Fruit fly (Drosophila melanogaster) whole organism, embryonic: ENCODE results near the gene CG4066.

Experiments used
- Asciz ChIP-seq: fragments of 200-800 bp; sonication (Bioruptor generic); optimal IDR thresholded peaks from 2 replicates; lab custom pipeline; 2017; ENCODE audit warnings: missing biosample characterization, mild to moderate bottlenecking, missing genetic modification characterization, missing genetic modification reagents
- CG10274 ChIP-seq: fragments of 200-800 bp; sonication (Bioruptor generic); optimal IDR thresholded peaks from 3 replicates; lab custom pipeline; 2017; ENCODE audit warnings: missing biosample characterization, mild to moderate bottlenecking, missing genetic modification characterization
- CG10321 ChIP-seq: fragments of 200-800 bp; sonication (Bioruptor generic); IDR thresholded peaks from 2 replicates; pipeline ENCODE4 v1.3.6; 2022; ENCODE audit warnings: missing biosample characterization, missing genetic modification characterization
- CG12071 ChIP-seq: fragments of 200-800 bp; sonication (Bioruptor generic); optimal IDR thresholded peaks from 3 replicates; lab custom pipeline; 2018; ENCODE audit warnings: missing biosample characterization, mild to moderate bottlenecking, missing genetic modification characterization
- CG13894 ChIP-seq: fragments of 200-800 bp; sonication (Bioruptor generic); optimal IDR thresholded peaks from 3 replicates; lab custom pipeline; 2018; ENCODE audit warnings: missing biosample characterization, mild to moderate bottlenecking, missing genetic modification characterization, moderate library complexity
- CG14441 ChIP-seq: fragments of 200-800 bp; sonication (Bioruptor generic); IDR thresholded peaks from 2 replicates; pipeline ENCODE4 v1.3.6; 2022; ENCODE audit warnings: missing biosample characterization, missing genetic modification characterization
- CG14667 ChIP-seq: fragments of 200-800 bp; sonication (Bioruptor generic); IDR thresholded peaks from 2 replicates; pipeline ENCODE4 v1.3.6; 2022; ENCODE audit warnings: missing biosample characterization, missing genetic modification characterization
- CG14860 ChIP-seq: fragments of 200-800 bp; sonication (Bioruptor generic); IDR thresholded peaks from 3 replicates; pipeline ENCODE4 v1.3.6; 2022; ENCODE audit warnings: missing biosample characterization, missing genetic modification characterization; ENCODE audit not compliant: partially characterized antibody
- CG15479 ChIP-seq: fragments of 200-800 bp; sonication (Bioruptor generic); optimal IDR thresholded peaks from 3 replicates; lab custom pipeline; 2019; ENCODE audit warnings: missing biosample characterization, mild to moderate bottlenecking, missing genetic modification characterization, moderate library complexity
- CG1602 ChIP-seq: fragments of 200-800 bp; sonication (Bioruptor generic); optimal IDR thresholded peaks from 3 replicates; lab custom pipeline; 2016; ENCODE audit warnings: missing biosample characterization, missing genetic modification characterization
- CG16813 ChIP-seq: fragments of 200-800 bp; sonication (Bioruptor generic); IDR thresholded peaks from 3 replicates; pipeline ENCODE4 v1.3.6; 2022; ENCODE audit warnings: missing biosample characterization, missing genetic modification characterization; ENCODE audit not compliant: partially characterized antibody
- CG16863 ChIP-seq: fragments of 200-800 bp; sonication (Bioruptor generic); optimal IDR thresholded peaks from 3 replicates; lab custom pipeline; 2016; ENCODE audit warnings: missing biosample characterization, missing genetic modification characterization
- CG18764 ChIP-seq: fragments of 200-800 bp; sonication (Bioruptor generic); optimal IDR thresholded peaks from 3 replicates; lab custom pipeline; 2016; ENCODE audit warnings: missing biosample characterization, missing genetic modification characterization
- CG32532 ChIP-seq: fragments of 200-800 bp; sonication (Bioruptor generic); IDR thresholded peaks from 2 replicates; pipeline ENCODE4 v1.3.6; 2022; ENCODE audit warnings: missing biosample characterization, missing genetic modification characterization
- CG34376 ChIP-seq: fragments of 200-800 bp; sonication (Bioruptor generic); optimal IDR thresholded peaks from 2 replicates; lab custom pipeline; 2018; ENCODE audit warnings: missing biosample characterization, mild to moderate bottlenecking, missing genetic modification characterization
- CG3847 ChIP-seq: fragments of 200-800 bp; sonication (Bioruptor generic); IDR thresholded peaks from 2 replicates; pipeline ENCODE4 v1.3.6; 2022; ENCODE audit warnings: missing biosample characterization, missing genetic modification characterization
- CG6272 ChIP-seq: fragments of 200-800 bp; sonication (Bioruptor generic); IDR thresholded peaks from 2 replicates; pipeline ENCODE4 v1.3.6; 2022; ENCODE audit warnings: missing biosample characterization, missing genetic modification characterization
- CG6689 ChIP-seq: fragments of 200-800 bp; sonication (Bioruptor generic); IDR thresholded peaks from 2 replicates; pipeline ENCODE4 v1.3.6; 2022; ENCODE audit warnings: missing biosample characterization, missing genetic modification characterization
- CG7556 ChIP-seq: fragments of 200-800 bp; sonication (Bioruptor generic); optimal IDR thresholded peaks from 2 replicates; lab custom pipeline; 2017; ENCODE audit warnings: missing biosample characterization, mild to moderate bottlenecking, missing genetic modification characterization
- CG8089 ChIP-seq: fragments of 200-800 bp; sonication (Bioruptor generic); optimal IDR thresholded peaks from 3 replicates; lab custom pipeline; 2016; ENCODE audit warnings: missing biosample characterization, missing genetic modification characterization
- CG9932 ChIP-seq: fragments of 200-800 bp; sonication (Bioruptor generic); IDR thresholded peaks from 2 replicates; pipeline ENCODE4 v1.3.6; 2022; ENCODE audit warnings: missing biosample characterization, missing genetic modification characterization
- Camta ChIP-seq: fragments of 200-800 bp; sonication (Bioruptor generic); optimal IDR thresholded peaks from 2 replicates; lab custom pipeline; 2016; ENCODE audit warnings: missing biosample characterization, missing genetic modification characterization
- D ChIP-seq, 2 experiments: fragments of 200-800 bp in 1 of 2; fragments of >200 bp in 1 of 2; sonication (Bioruptor generic) in 1 of 2; optimal IDR thresholded peaks; 2 replicates in 1 of 2; 3 replicates in 1 of 2; lab custom pipeline; 2017; ENCODE audit warnings: mild to moderate bottlenecking in 1 of 2, missing biosample characterization in 1 of 2, missing genetic modification characterization in 1 of 2, missing genetic modification reagents in 1 of 2
- Dad ChIP-seq: fragments of 200-800 bp; sonication (Bioruptor generic); optimal IDR thresholded peaks from 3 replicates; lab custom pipeline; 2016; ENCODE audit warnings: missing biosample characterization, missing genetic modification characterization
- Dll ChIP-seq: fragments of 200-800 bp; sonication (Bioruptor generic); IDR thresholded peaks from 4 replicates; pipeline ENCODE4 v1.3.6; 2022; ENCODE audit warnings: missing biosample characterization, missing genetic modification characterization; ENCODE audit not compliant: partially characterized antibody
- Hey ChIP-seq: fragments of 200-800 bp; sonication (Bioruptor generic); optimal IDR thresholded peaks from 3 replicates; lab custom pipeline; 2018; ENCODE audit warnings: missing biosample characterization, mild to moderate bottlenecking, missing genetic modification characterization
- Hr51 ChIP-seq, 2 experiments: fragments of 200-800 bp; sonication (Bioruptor generic); optimal IDR thresholded peaks; 2 replicates in 1 of 2; 3 replicates in 1 of 2; lab custom pipeline; 2016 to 2018; ENCODE audit warnings: missing biosample characterization in 2 of 2, missing genetic modification characterization in 2 of 2, mild to moderate bottlenecking in 1 of 2, moderate library complexity in 1 of 2
- Hr78 ChIP-seq, 2 experiments: fragments of 200-800 bp in 1 of 2; fragments of >200 bp in 1 of 2; sonication (Bioruptor generic) in 1 of 2; optimal IDR thresholded peaks; 2 replicates each; lab custom pipeline; 2017 to 2019; ENCODE audit warnings: missing biosample characterization in 2 of 2, missing genetic modification characterization in 2 of 2, mild to moderate bottlenecking in 1 of 2, moderate library complexity in 1 of 2
- Lim3 ChIP-seq: fragments of 200-800 bp; sonication (Bioruptor generic); IDR thresholded peaks from 2 replicates; pipeline ENCODE4 v1.3.6; 2022; ENCODE audit warnings: missing biosample characterization, missing genetic modification characterization
- Scr ChIP-seq: fragments of 200-800 bp; sonication (Bioruptor generic); IDR thresholded peaks from 2 replicates; pipeline ENCODE4 v1.3.6; 2022; ENCODE audit warnings: missing biosample characterization, missing genetic modification characterization; ENCODE audit not compliant: partially characterized antibody
- Six4 ChIP-seq: fragments of 200-800 bp; sonication (Bioruptor generic); optimal IDR thresholded peaks from 2 replicates; lab custom pipeline; 2016; ENCODE audit warnings: missing biosample characterization, missing genetic modification characterization
- Sox102F ChIP-seq: fragments of 200-800 bp; sonication (Bioruptor generic); optimal IDR thresholded peaks from 2 replicates; lab custom pipeline; 2018; ENCODE audit warnings: missing biosample characterization, mild to moderate bottlenecking, missing genetic modification characterization, moderate library complexity
- YL-1 ChIP-seq: fragments of 200-800 bp; sonication (Bioruptor generic); optimal IDR thresholded peaks from 3 replicates; lab custom pipeline; 2017; ENCODE audit warnings: missing biosample characterization, mild to moderate bottlenecking, missing genetic modification characterization
- ato ChIP-seq: fragments of 200-800 bp; sonication (Bioruptor generic); IDR thresholded peaks from 2 replicates; pipeline ENCODE4 v1.3.6; 2022; ENCODE audit warnings: missing biosample characterization, missing genetic modification characterization; ENCODE audit not compliant: partially characterized antibody
- caup ChIP-seq: fragments of 200-800 bp; sonication (Bioruptor generic); optimal IDR thresholded peaks from 3 replicates; lab custom pipeline; 2017; ENCODE audit warnings: missing biosample characterization, mild to moderate bottlenecking, missing genetic modification characterization, moderate library complexity; ENCODE audit not compliant: severe bottlenecking
- chm ChIP-seq: fragments of 200-800 bp; sonication (Bioruptor generic); IDR thresholded peaks from 2 replicates; pipeline ENCODE4 v1.3.6; 2022; ENCODE audit warnings: missing biosample characterization, missing genetic modification characterization
- eyg ChIP-seq: fragments of 200-800 bp; sonication (Bioruptor generic); optimal IDR thresholded peaks from 3 replicates; lab custom pipeline; 2016; ENCODE audit warnings: missing biosample characterization, missing genetic modification characterization
- fd102C ChIP-seq: fragments of 200-800 bp; sonication (Bioruptor generic); optimal IDR thresholded peaks from 2 replicates; lab custom pipeline; 2018; ENCODE audit warnings: missing biosample characterization, mild to moderate bottlenecking, missing genetic modification characterization, moderate library complexity
- ftz-f1 ChIP-seq: fragments of 200-800 bp; sonication (Bioruptor generic); optimal IDR thresholded peaks from 2 replicates; lab custom pipeline; 2016; ENCODE audit warnings: missing biosample characterization, missing genetic modification characterization
- gcm ChIP-seq: fragments of 200-800 bp; sonication (Bioruptor generic); optimal IDR thresholded peaks from 2 replicates; lab custom pipeline; 2019; ENCODE audit warnings: missing biosample characterization, mild to moderate bottlenecking, missing genetic modification characterization, moderate library complexity
- gro ChIP-seq: fragments of 200-800 bp; sonication (Bioruptor generic); optimal IDR thresholded peaks from 2 replicates; lab custom pipeline; 2016; ENCODE audit warnings: missing biosample characterization, missing genetic modification characterization
- hkb ChIP-seq, 2 experiments: fragments of 200-800 bp in 1 of 2; fragments of >200 bp in 1 of 2; sonication (Bioruptor generic) in 1 of 2; IDR thresholded peaks in 1 of 2; optimal IDR thresholded peaks in 1 of 2; 2 replicates each; pipeline versions ENCODE4 v1.3.6 to Lab custom; 2017 to 2022; ENCODE audit warnings: missing biosample characterization in 1 of 2, missing genetic modification characterization in 1 of 2
- jigr1 ChIP-seq: fragments of 200-800 bp; sonication (Bioruptor generic); IDR thresholded peaks from 3 replicates; pipeline ENCODE4 v1.3.6; 2022; ENCODE audit warnings: missing biosample characterization, missing genetic modification characterization
- klu ChIP-seq: fragments of 200-800 bp; sonication (Bioruptor generic); IDR thresholded peaks from 2 replicates; pipeline ENCODE4 v1.3.6; 2022; ENCODE audit warnings: missing biosample characterization, missing genetic modification characterization
- knrl ChIP-seq: fragments of 200-800 bp; sonication (Bioruptor generic); IDR thresholded peaks from 3 replicates; pipeline ENCODE4 v1.3.6; 2022; ENCODE audit warnings: missing biosample characterization, missing genetic modification characterization; ENCODE audit not compliant: partially characterized antibody
- pros ChIP-seq: fragments of 200-800 bp; sonication (Bioruptor generic); optimal IDR thresholded peaks from 3 replicates; lab custom pipeline; 2019; ENCODE audit warnings: missing biosample characterization, mild to moderate bottlenecking, missing genetic modification characterization, moderate library complexity
- tna ChIP-seq: fragments of 200-800 bp; sonication (Bioruptor generic); IDR thresholded peaks from 2 replicates; pipeline ENCODE4 v1.3.6; 2022; ENCODE audit warnings: missing biosample characterization, missing genetic modification characterization; ENCODE audit not compliant: partially characterized antibody

Gene CG4066

dm6 chr3R:12280729-12281342 lies 30.3 kb upstream of the CG4066 start (continued):
- TF ChIP-seq Scr (GFP tag; lab: Robert Waterston, UW) (peak; percentile 70), gro (GFP tag; lab: Kevin White, UChicago) (no peak), CG14860 (GFP tag; lab: Robert Waterston, UW) (0 out of 3 replicates have a peak, but pooled peaks have one; percentile 50), CG15479 (GFP tag; lab: Kevin White, UChicago) (peak; percentile 3), CG13894 (tag; lab: Kevin White, UChicago) (no peak), CG6689 (GFP tag; lab: Robert Waterston, UW) (no peak), Hr51 (GFP tag; optimal IDR thresholded peaks at IDR 0.05; lab: Kevin White, UChicago) (no peak), CG16813 (GFP tag; lab: Robert Waterston, UW) (peak; percentile 55; the same call in 1 of the 3 replicates), CG34376 (GFP tag; lab: Kevin White, UChicago) (peak; percentile 22), Hr78 (GFP tag; optimal IDR thresholded peaks at IDR 0.05; lab: Kevin White, UChicago) (peak in 1 of 2 experiments; percentile 98), eyg (no peak), CG1602 (no peak), CG14441 (GFP tag; lab: Robert Waterston, UW) (no peak), ato (GFP tag; lab: Robert Waterston, UW) (peak; percentile 65), fd102C (GFP tag; lab: Kevin White, UChicago) (no peak), gcm (peak; percentile 4), CG3847 (GFP tag; lab: Robert Waterston, UW) (no peak), Hey (tag; lab: Kevin White, UChicago) (no peak), Sox102F (GFP tag; lab: Kevin White, UChicago) (no peak), Asciz (GFP tag; lab: Kevin White, UChicago) (no peak), D (optimal IDR thresholded peaks at IDR 0.05; lab: Kevin White, UChicago) (peak; percentile 4), D (GFP tag; optimal IDR thresholded peaks at IDR 0.05; lab: Kevin White, UChicago) (no peak), tna (GFP tag; lab: Robert Waterston, UW) (peak; percentile 82), CG6272 (no peak), pros (GFP tag; lab: Kevin White, UChicago) (peak; percentile 1), CG10274 (GFP tag; lab: Kevin White, UChicago) (no peak), caup (GFP tag; lab: Kevin White, UChicago) (no peak), CG18764 (GFP tag; lab: Kevin White, UChicago) (no peak), CG10321 (GFP tag; lab: Robert Waterston, UW) (peak; percentile 96), CG8089 (GFP tag; lab: Kevin White, UChicago) (no peak), Six4 (GFP tag; lab: Kevin White, UChicago) (no peak), CG7556 (GFP tag; lab: Kevin White, UChicago) (no peak), ftz-f1 (GFP tag; lab: Kevin White, UChicago) (peak; percentile 93), Dll (GFP tag; lab: Robert Waterston, UW) (peak; percentile 49; the same call in 1 of the 4 replicates), CG12071 (GFP tag; lab: Kevin White, UChicago) (peak; percentile 66), CG32532 (GFP tag; lab: Robert Waterston, UW) (peak; percentile 48; the same call in 1 of the 2 replicates), CG9932 (GFP tag; lab: Robert Waterston, UW) (0 out of 2 replicates have a peak, but pooled peaks have one; percentile 8), jigr1 (GFP tag; lab: Robert Waterston, UW) (no peak), YL-1 (GFP tag; lab: Kevin White, UChicago) (no peak), CG16863 (GFP tag; lab: Kevin White, UChicago) (no peak), CG14667 (no peak), knrl (GFP tag; lab: Robert Waterston, UW) (peak; percentile 44; the same call in 2 of the 3 replicates), hkb (optimal IDR thresholded peaks at IDR 0.05; lab: Kevin White, UChicago) (no peak), hkb (GFP tag; IDR thresholded peaks at IDR 0.05; lab: Robert Waterston, UW) (no peak), Dad (GFP tag; lab: Kevin White, UChicago) (no peak), klu (no peak), Lim3 (GFP tag; lab: Robert Waterston, UW) (no peak), chm (GFP tag; lab: Robert Waterston, UW) (peak; percentile 41; the same call in 1 of the 2 replicates), Camta (GFP tag; lab: Kevin White, UChicago) (no peak)
